Worm (Caenorhabditis elegans) whole organism, early embryonic: ENCODE measurements around the gene F42A9.3.

Experiments
- B0310.2 ChIP-seq: sonication (generic microtip); optimal IDR thresholded peaks from 2 replicates; lab custom pipeline; 2016; ENCODE audit warnings: mild to moderate bottlenecking, missing genetic modification characterization, missing compliant biosample characterization
- F13C5.2 ChIP-seq: sonication (generic microtip); optimal IDR thresholded peaks from 2 replicates; lab custom pipeline; 2017; ENCODE audit warnings: mild to moderate bottlenecking, missing genetic modification characterization, inconsistent platforms, missing compliant biosample characterization
- aly-1 ChIP-seq: sonication (generic microtip); optimal IDR thresholded peaks from 2 replicates; lab custom pipeline; 2016; ENCODE audit warnings: missing genetic modification characterization, missing compliant biosample characterization
- ama-1 ChIP-seq: fragments of 150-350 bp; optimal IDR thresholded peaks from 2 replicates; lab custom pipeline; 2014
- ceh-13 ChIP-seq: fragments of 200-800 bp; sonication (Bioruptor generic); optimal IDR thresholded peaks from 2 replicates; lab custom pipeline; 2018; ENCODE audit warnings: mild to moderate bottlenecking, missing genetic modification characterization, missing compliant biosample characterization
- ets-7 ChIP-seq: sonication (generic microtip); optimal IDR thresholded peaks from 2 replicates; lab custom pipeline; 2016; ENCODE audit warnings: missing genotype, missing genetic modification characterization, missing compliant biosample characterization
- flt-1 ChIP-seq: fragments of 200-800 bp; sonication (Bioruptor generic); IDR thresholded peaks from 2 replicates; pipeline ENCODE4 v1.3.6; 2022; ENCODE audit warnings: missing genetic modification characterization, missing compliant biosample characterization
- hmg-4 ChIP-seq: fragments of 200-800 bp; sonication (Bioruptor generic); optimal IDR thresholded peaks from 2 replicates; lab custom pipeline; 2018; ENCODE audit warnings: mild to moderate bottlenecking, missing genetic modification characterization, missing compliant biosample characterization
- hnd-1 ChIP-seq: sonication (generic microtip); optimal IDR thresholded peaks from 2 replicates; lab custom pipeline; 2016; ENCODE audit warnings: missing genetic modification characterization, missing compliant biosample characterization
- scrt-1 ChIP-seq: fragments of 200-800 bp; sonication (Bioruptor generic); IDR thresholded peaks from 2 replicates; pipeline ENCODE4 v1.3.6; 2022; ENCODE audit warnings: missing genetic modification characterization, missing compliant biosample characterization
- sea-1 ChIP-seq: fragments of 200-800 bp; sonication (Bioruptor generic); conservative IDR thresholded peaks from 2 replicates; pipeline ENCODE4 v1.3.6; 2022; ENCODE audit warnings: missing genetic modification characterization, missing compliant biosample characterization
- tbx-11 ChIP-seq: fragments of 200-800 bp; sonication (Bioruptor generic); IDR thresholded peaks from 2 replicates; pipeline ENCODE4 v1.3.6; 2022; ENCODE audit warnings: missing genetic modification characterization, missing compliant biosample characterization

ce11 chrIV:8600712-8601330 is 16.2 kb upstream of the F42A9.3 start, which contains the start of gene Y59H11AR.4:
- TF ChIP-seq scrt-1 (GFP tag; lab: Robert Waterston, UW) (no peak), ama-1 (lab: Kevin White, UChicago) (no peak), B0310.2 (no peak), flt-1 (no peak), hmg-4 (GFP tag; lab: Kevin White, UChicago) (no peak), F13C5.2 (tag; lab: Kevin White, UChicago) (no peak), aly-1 (tag; lab: Kevin White, UChicago) (no peak), ets-7 (tag; lab: Kevin White, UChicago) (no peak), ceh-13 (GFP tag; lab: Kevin White, UChicago) (no peak), sea-1 (GFP tag; lab: Robert Waterston, UW) (no peak), tbx-11 (GFP tag; lab: Robert Waterston, UW) (no peak), hnd-1 (tag; lab: Kevin White, UChicago) (no peak)
